Fruit fly (Drosophila melanogaster): ENCODE measurements around the gene CG18598.
A peak's percentile ranks its signal among the peaks of the same experiment; 100 is the strongest.

CG18598 gene

DNA sequence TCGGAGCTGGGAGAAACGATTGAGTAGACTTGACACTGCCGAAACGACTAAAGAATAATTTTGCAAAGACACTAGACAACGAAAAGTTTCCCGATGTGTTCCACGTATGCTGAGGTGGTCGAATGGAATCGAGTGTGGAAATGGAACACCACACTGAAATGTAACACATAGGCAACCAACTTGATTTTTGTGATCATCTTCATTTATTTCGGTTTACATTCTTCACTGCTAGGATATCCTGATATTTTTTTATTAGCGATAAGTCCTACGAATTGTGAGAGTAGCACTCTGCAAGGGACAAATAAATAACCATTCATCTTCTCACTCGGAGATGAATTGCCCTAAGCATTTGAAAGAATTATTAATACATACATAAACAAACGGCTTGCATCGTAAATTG lies 37.8 kb downstream of the CG18598 start, which contains the start of gene CG7131:
Gene CG7131, minus strand, starts transcription at position 101 of the 400 bp plus-strand sequence.
- TF ChIP-seq CG5204 (GFP tag; optimal IDR thresholded peaks at IDR 0.05), result no peak
- no peak for TF ChIP-seq cnc (optimal IDR thresholded peaks at IDR 0.05)
- TF ChIP-seq cic (GFP tag; optimal IDR thresholded peaks at IDR 0.05), result no peak

DNA sequence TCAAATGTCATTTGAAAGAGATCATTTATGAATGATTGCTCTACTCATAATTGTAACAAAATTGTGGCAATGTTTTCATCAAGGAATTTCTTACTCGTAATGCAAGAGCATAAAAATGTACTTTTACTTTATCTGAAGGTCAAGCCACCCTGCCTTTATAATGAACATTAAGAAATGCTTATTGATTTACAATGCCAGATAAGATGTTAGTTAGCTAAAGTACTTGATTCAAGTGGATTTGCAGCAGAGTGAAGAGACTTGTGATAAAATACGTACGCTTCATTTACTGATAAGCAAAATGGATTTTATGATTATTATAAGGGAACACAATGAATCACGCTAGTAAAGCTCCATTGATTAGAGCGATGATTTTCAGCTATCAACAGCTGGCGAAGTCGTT lies 40.9 kb downstream of the CG18598 start:
- TF ChIP-seq Mnt (GFP tag; optimal IDR thresholded peaks at IDR 0.05), result no peak
- TF ChIP-seq bab1 (GFP tag; optimal IDR thresholded peaks at IDR 0.05), result no peak
- TF ChIP-seq cic (GFP tag; optimal IDR thresholded peaks at IDR 0.05), result peak; percentile 48
- TF ChIP-seq ovo (GFP tag; optimal IDR thresholded peaks at IDR 0.05), result no peak

DNA sequence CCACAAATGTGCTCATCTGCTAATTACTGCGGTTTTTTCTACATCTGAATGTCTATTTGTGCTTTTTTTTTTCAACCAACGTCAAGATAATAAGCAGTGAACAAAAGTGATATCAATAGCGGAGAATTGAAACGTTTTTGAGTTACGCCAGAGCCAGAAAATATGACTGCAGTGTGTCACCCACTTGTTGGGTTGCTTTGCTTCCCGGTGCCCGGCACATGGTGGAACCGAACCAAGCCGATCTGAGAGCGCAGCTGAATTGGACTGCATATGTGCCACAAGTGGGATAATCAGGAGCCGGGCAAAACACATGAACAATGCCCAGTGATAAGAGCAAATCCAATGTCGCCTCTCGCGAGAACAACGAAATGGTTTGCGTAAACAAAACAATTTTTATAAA lies 41.5 kb downstream of the CG18598 start:
- TF ChIP-seq Mnt (GFP tag; optimal IDR thresholded peaks at IDR 0.05), result peak; percentile 30
- TF ChIP-seq CG33017 (tag; optimal IDR thresholded peaks at IDR 0.05), result no peak

DNA sequence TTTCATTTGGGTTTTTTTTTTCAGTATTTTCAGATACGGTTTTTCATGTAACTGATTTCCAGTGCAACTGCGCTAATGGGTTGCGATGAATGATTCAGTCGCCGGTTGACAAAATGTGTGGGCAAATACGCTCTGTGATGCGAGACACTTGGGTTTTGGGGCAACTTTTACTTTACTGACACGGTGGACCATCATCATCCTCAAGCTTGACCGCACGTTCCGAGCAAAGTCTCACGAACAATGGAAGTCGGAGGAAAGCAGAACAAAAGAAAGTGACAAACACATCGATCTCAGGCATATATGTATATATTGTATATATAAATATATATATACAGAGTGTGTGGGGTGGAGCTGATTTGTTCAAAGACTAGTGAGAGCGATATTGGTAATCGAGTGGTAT lies 43.6 kb downstream of the CG18598 start:
- TF ChIP-seq Crg-1 (GFP tag; optimal IDR thresholded peaks at IDR 0.05) (no peak), CG12768 (GFP tag; optimal IDR thresholded peaks at IDR 0.05) (no peak), pad (GFP tag; optimal IDR thresholded peaks at IDR 0.05) (no peak), CG5204 (GFP tag; optimal IDR thresholded peaks at IDR 0.05) (no peak), CG7045 (GFP tag; optimal IDR thresholded peaks at IDR 0.05) (no peak), ovo (GFP tag; optimal IDR thresholded peaks at IDR 0.05) (no peak)

DNA sequence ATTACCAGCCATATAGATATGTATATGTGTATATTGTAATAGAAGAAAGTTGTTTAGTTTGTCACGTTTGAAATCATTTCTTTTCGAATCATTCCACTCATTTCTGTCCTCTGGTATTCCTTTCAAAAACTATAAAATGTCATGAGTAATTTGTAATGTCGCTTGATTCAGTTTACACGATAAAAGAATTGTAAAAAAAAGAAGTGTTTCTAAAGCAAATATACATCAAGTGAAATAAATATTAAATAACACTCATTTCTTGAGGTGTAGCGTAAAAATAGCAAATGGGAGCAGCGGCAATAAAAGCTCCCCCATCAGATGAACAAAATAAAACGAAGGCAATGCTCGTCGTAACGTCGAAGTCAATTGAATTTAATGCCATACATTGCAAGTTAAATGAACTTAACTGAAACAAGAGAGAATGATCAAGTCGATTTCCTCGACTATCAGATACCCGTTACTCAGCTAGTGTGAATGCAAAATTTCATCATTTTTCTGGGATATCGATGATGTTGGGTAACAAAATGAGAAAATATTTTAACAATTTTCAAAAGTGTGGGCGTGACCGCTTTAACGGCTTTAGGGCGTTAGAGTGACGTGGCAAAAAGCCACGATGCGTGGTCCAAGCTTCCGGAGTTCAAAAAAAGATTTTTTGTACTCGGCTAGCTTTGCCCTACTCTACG lies 44.5 kb downstream of the CG18598 start:
- no peak for TF ChIP-seq cnc (optimal IDR thresholded peaks at IDR 0.05)
- TF ChIP-seq pad (GFP tag; optimal IDR thresholded peaks at IDR 0.05), result no peak
- TF ChIP-seq kay (GFP tag; ENCODE audit: borderline replicate concordance), result peak; percentile 77
- TF ChIP-seq CG12768 (GFP tag; optimal IDR thresholded peaks at IDR 0.05), result no peak
- TF ChIP-seq CG14711 (tag; optimal IDR thresholded peaks at IDR 0.05), result no peak
- no peak for TF ChIP-seq CG7101 (tag; optimal IDR thresholded peaks at IDR 0.05)

DNA sequence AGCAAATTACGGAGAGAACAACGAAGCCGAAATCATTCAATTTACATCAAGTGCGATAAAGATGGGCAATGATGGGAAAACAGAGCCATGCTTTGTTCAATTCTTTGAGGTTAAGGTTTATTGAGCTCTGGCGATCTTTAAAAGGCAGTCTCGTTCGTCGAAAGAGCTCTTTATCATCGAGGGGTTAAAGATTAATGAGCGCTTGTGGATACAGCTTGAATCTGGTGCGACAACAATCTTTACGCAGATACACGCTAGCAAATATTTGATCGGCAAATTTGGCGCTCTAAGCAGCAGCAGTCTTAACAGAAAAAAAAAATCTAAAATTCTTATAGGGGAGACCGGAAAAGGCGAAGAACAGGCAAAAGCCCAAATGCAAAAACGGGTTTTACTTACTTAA lies 45.2 kb downstream of the CG18598 start:
- no peak for TF ChIP-seq CG7101 (tag; optimal IDR thresholded peaks at IDR 0.05)
- TF ChIP-seq Crg-1 (GFP tag; optimal IDR thresholded peaks at IDR 0.05), result no peak
- no peak for TF ChIP-seq bab1 (GFP tag; optimal IDR thresholded peaks at IDR 0.05)
- no peak for TF ChIP-seq CG33017 (tag; optimal IDR thresholded peaks at IDR 0.05)
- no peak for TF ChIP-seq CG5204 (GFP tag; optimal IDR thresholded peaks at IDR 0.05)
- TF ChIP-seq Mnt (GFP tag; optimal IDR thresholded peaks at IDR 0.05), result no peak
- TF ChIP-seq cnc (optimal IDR thresholded peaks at IDR 0.05), result no peak
- no peak for TF ChIP-seq CG12768 (GFP tag; optimal IDR thresholded peaks at IDR 0.05)
- TF ChIP-seq toe (GFP tag; optimal IDR thresholded peaks at IDR 0.05), result no peak
- no peak for TF ChIP-seq ovo (GFP tag; optimal IDR thresholded peaks at IDR 0.05)
- TF ChIP-seq CG14711 (tag; optimal IDR thresholded peaks at IDR 0.05), result no peak
- no peak for TF ChIP-seq CG11617 (GFP tag; optimal IDR thresholded peaks at IDR 0.05)

DNA sequence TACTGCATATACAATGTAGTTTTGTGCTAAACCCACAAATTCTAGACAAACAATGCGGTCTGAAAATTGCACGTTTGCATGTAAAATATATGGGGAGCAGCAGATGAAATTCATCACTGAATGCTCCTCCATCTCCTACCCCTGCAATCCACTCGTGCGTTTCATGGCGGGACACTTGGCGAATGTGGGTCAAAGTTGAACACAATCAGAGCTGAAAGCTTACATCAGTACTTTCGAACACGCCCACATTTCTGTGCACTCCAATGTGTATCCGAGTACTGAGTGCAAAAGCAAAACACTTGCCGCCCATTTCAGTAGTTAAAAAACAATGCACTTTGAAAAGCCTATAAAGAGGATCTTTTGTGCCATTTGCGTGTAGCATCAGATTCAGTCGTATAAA lies 45.8 kb downstream of the CG18598 start:
- TF ChIP-seq Crg-1 (GFP tag; optimal IDR thresholded peaks at IDR 0.05) (no peak), CG12768 (GFP tag; optimal IDR thresholded peaks at IDR 0.05) (peak; percentile 19), tj (GFP tag; optimal IDR thresholded peaks at IDR 0.05) (peak; percentile 62), CG1620 (GFP tag; optimal IDR thresholded peaks at IDR 0.05) (no peak)

DNA sequence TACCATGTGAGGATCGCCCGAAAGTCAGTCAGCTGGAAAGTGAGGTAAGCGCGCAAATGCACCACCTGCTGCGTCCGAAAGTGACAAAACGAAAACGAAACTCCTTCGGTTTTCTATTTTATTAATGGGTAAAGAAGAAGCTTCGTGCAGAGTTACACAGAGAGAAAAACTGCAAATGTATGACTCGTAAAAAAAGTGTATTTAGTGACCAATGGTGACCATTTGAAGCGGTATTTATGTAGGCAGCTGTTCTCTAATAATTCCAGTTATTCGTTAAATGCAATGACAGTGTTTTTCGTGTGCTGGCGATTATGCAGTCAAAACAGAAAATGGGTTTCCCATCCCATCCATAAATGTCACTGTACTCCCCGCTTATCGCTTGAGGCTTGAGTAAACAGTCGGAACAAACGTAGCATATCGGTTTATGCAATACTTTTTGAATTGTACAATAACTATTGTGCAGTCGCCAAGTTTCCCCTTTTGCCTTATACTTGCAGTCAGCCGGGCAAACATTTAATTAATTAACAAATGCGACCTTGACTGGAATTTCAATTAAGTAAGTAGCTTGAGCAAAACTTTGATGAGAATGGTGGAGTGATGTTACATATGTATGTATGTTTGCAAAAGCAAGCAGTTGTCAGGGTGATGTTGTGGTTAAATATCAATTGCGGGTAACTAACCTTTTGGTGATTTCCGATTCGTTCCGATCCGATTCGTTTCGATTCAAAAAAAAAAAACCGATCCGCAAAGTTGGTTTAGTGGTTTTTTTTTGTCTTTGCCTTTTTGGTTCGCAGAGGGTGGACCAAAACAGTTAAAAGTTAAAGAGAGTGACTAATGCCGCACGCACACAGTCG lies 46.8 kb downstream of the CG18598 start:
- peak; percentile 96 for TF ChIP-seq kay (GFP tag; ENCODE audit: borderline replicate concordance)
- no peak for TF ChIP-seq Mnt (GFP tag; optimal IDR thresholded peaks at IDR 0.05)

DNA sequence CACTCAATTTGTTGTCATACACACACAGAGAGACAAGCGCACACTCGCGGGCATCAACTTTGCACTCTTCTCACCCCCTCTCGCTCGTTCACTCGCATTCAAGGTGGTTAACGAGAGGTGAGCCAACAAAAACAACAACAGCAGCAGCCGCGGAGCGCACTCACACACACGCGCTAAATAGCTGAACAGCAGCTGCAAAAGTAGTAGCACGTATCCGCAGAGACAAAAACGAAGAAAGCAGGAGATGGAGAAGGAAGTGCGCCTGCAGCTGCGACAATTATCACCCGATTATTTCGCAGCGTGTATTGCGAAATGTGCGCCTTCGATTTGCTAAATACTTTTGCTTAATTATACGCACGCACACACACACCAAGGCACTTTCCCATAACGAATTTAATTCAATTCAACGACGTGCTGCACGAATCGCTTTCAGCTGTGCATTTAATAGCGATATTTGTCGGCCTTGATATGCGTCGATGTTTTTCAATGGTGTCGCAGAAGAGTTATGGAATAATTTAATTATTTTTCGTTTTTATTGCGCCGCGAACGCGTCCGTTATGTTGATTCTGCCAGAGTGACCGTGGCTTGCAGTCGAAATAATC lies 47.5 kb downstream of the CG18598 start:
- no peak for TF ChIP-seq Clk (GFP tag; optimal IDR thresholded peaks at IDR 0.05)
- TF ChIP-seq CG7045 (GFP tag; optimal IDR thresholded peaks at IDR 0.05), result peak; percentile 61
- TF ChIP-seq CG11617 (GFP tag; optimal IDR thresholded peaks at IDR 0.05), result no peak
- TF ChIP-seq CG12768 (GFP tag; optimal IDR thresholded peaks at IDR 0.05), result peak; percentile 18
- TF ChIP-seq tj (GFP tag; optimal IDR thresholded peaks at IDR 0.05), result peak; percentile 6
- peak; percentile 56 for TF ChIP-seq toe (GFP tag; optimal IDR thresholded peaks at IDR 0.05)
- peak; percentile 26 for TF ChIP-seq CG14711 (tag; optimal IDR thresholded peaks at IDR 0.05)
- TF ChIP-seq cnc (optimal IDR thresholded peaks at IDR 0.05), result no peak
- TF ChIP-seq CG7101 (tag; optimal IDR thresholded peaks at IDR 0.05), result peak; percentile 54
- TF ChIP-seq Hr96 (GFP tag; optimal IDR thresholded peaks at IDR 0.05), result peak; percentile 29
- peak; percentile 40 for TF ChIP-seq pad (GFP tag; optimal IDR thresholded peaks at IDR 0.05)
- peak; percentile 78 for TF ChIP-seq Mnt (GFP tag; optimal IDR thresholded peaks at IDR 0.05)
- TF ChIP-seq ovo (GFP tag; optimal IDR thresholded peaks at IDR 0.05), result peak; percentile 41
- no peak for TF ChIP-seq CG5204 (GFP tag; optimal IDR thresholded peaks at IDR 0.05)
- TF ChIP-seq cic (GFP tag; optimal IDR thresholded peaks at IDR 0.05), result peak; percentile 55
- no peak for TF ChIP-seq bab1 (GFP tag; optimal IDR thresholded peaks at IDR 0.05)
- peak; percentile 28 for TF ChIP-seq CG1620 (GFP tag; optimal IDR thresholded peaks at IDR 0.05)
- TF ChIP-seq CG33017 (tag; optimal IDR thresholded peaks at IDR 0.05), result peak; percentile 11
- no peak for TF ChIP-seq Crg-1 (GFP tag; optimal IDR thresholded peaks at IDR 0.05)
- TF ChIP-seq kay (GFP tag; ENCODE audit: borderline replicate concordance), result no peak
